Worm (Caenorhabditis elegans): Measurements from ENCODE around the gene ndnf-1.

DNA sequence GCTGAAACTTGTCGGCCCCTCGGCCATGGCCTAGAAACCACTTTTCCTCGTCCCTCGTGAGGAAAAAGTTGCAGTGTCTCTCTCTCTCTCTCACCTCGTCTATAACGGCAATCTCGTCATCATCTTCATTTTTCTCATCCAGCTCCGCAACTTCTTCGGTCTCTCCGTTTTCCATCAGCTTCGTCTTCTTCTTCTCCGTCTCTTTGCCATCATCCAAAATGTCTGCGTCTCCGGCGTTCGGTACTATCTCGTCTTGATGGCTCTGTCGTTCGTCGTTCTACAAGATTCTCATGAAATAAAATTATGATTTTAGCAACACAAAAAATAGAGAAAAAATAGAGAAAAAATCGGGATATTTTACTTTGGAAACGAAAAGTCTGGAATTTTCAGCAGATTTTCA lies 27.2 kb downstream of the ndnf-1 start:
- no peak for TF ChIP-seq him-1 (tag; optimal IDR thresholded peaks at IDR 0.05)
- no peak for TF ChIP-seq dao-5 (tag; optimal IDR thresholded peaks at IDR 0.05)
